Fruit fly (Drosophila melanogaster) whole organism, embryonic: Measurements from ENCODE around the gene pall.

Experiments
- ATbp ChIP-seq: fragments of 200-800 bp; sonication (Bioruptor generic); optimal IDR thresholded peaks from 2 replicates; lab custom pipeline; 2017; ENCODE audit warnings: missing biosample characterization, mild to moderate bottlenecking, missing genetic modification characterization, missing genetic modification reagents
- Ada2b ChIP-seq: fragments of 200-800 bp; sonication (Bioruptor generic); IDR thresholded peaks from 2 replicates; pipeline ENCODE4 v1.3.6; 2022; ENCODE audit warnings: missing biosample characterization, missing genetic modification characterization
- Atf3 ChIP-seq: fragments of 200-800 bp; sonication (Bioruptor generic); optimal IDR thresholded peaks from 3 replicates; lab custom pipeline; 2016; ENCODE audit warnings: missing biosample characterization, missing genetic modification characterization
- Atf6 ChIP-seq: fragments of 200-800 bp; sonication (Bioruptor generic); IDR thresholded peaks from 2 replicates; pipeline ENCODE4 v1.3.6; 2022; ENCODE audit warnings: missing biosample characterization, missing genetic modification characterization
- CG10321 ChIP-seq: fragments of 200-800 bp; sonication (Bioruptor generic); IDR thresholded peaks from 2 replicates; pipeline ENCODE4 v1.3.6; 2022; ENCODE audit warnings: missing biosample characterization, missing genetic modification characterization
- CG10979 ChIP-seq: fragments of 200-800 bp; sonication (Bioruptor generic); optimal IDR thresholded peaks from 2 replicates; lab custom pipeline; 2018; ENCODE audit warnings: missing biosample characterization, mild to moderate bottlenecking, missing genetic modification characterization, moderate library complexity
- CG11723 ChIP-seq: fragments of 200-800 bp; sonication (Bioruptor generic); optimal IDR thresholded peaks from 2 replicates; lab custom pipeline; 2017; ENCODE audit warnings: missing biosample characterization, mild to moderate bottlenecking, missing genetic modification characterization
- CG12104 ChIP-seq: fragments of 200-800 bp; sonication (Bioruptor generic); optimal IDR thresholded peaks from 3 replicates; lab custom pipeline; 2016; ENCODE audit warnings: missing biosample characterization, missing genetic modification characterization
- CG12744 ChIP-seq: fragments of 200-800 bp; sonication (Bioruptor generic); optimal IDR thresholded peaks from 2 replicates; lab custom pipeline; 2016; ENCODE audit warnings: missing biosample characterization, missing genetic modification characterization
- CG13296 ChIP-seq: fragments of 200-800 bp; sonication (Bioruptor generic); optimal IDR thresholded peaks from 3 replicates; lab custom pipeline; 2018; ENCODE audit warnings: missing biosample characterization, mild to moderate bottlenecking, missing genetic modification characterization
- CG13894 ChIP-seq: fragments of 200-800 bp; sonication (Bioruptor generic); optimal IDR thresholded peaks from 3 replicates; lab custom pipeline; 2018; ENCODE audit warnings: missing biosample characterization, mild to moderate bottlenecking, missing genetic modification characterization, moderate library complexity
- CG14667 ChIP-seq: fragments of 200-800 bp; sonication (Bioruptor generic); IDR thresholded peaks from 2 replicates; pipeline ENCODE4 v1.3.6; 2022; ENCODE audit warnings: missing biosample characterization, missing genetic modification characterization
- CG16815 ChIP-seq: fragments of 200-800 bp; sonication (Bioruptor generic); optimal IDR thresholded peaks from 3 replicates; lab custom pipeline; 2017; ENCODE audit warnings: missing biosample characterization, mild to moderate bottlenecking, missing genetic modification characterization
- CG18599 ChIP-seq: fragments of 200-800 bp; sonication (Bioruptor generic); optimal IDR thresholded peaks from 3 replicates; lab custom pipeline; 2017; ENCODE audit warnings: missing biosample characterization, missing genetic modification characterization, mild to moderate bottlenecking, moderate library complexity, missing genetic modification reagents
- CG18619 ChIP-seq: fragments of 200-800 bp; sonication (Bioruptor generic); optimal IDR thresholded peaks from 3 replicates; lab custom pipeline; 2017; ENCODE audit warnings: missing biosample characterization, mild to moderate bottlenecking, missing genetic modification characterization
- CG33213 ChIP-seq: fragments of 200-800 bp; sonication (Bioruptor generic); optimal IDR thresholded peaks from 3 replicates; lab custom pipeline; 2016; ENCODE audit warnings: missing biosample characterization, missing genetic modification characterization
- CG3838 ChIP-seq: fragments of 200-800 bp; sonication (Bioruptor generic); optimal IDR thresholded peaks from 3 replicates; lab custom pipeline; 2016; ENCODE audit warnings: missing biosample characterization, missing genetic modification characterization
- CG4617 ChIP-seq: fragments of 200-800 bp; sonication (Bioruptor generic); optimal IDR thresholded peaks from 3 replicates; lab custom pipeline; 2016; ENCODE audit warnings: missing biosample characterization, missing genetic modification characterization, borderline replicate concordance
- CG5245 ChIP-seq: fragments of 200-800 bp; sonication (Bioruptor generic); optimal IDR thresholded peaks from 3 replicates; lab custom pipeline; 2016; ENCODE audit warnings: missing biosample characterization, missing genetic modification characterization
- CG7372 ChIP-seq: fragments of 200-800 bp; sonication (Bioruptor generic); IDR thresholded peaks from 2 replicates; pipeline ENCODE4 v1.3.6; 2022; ENCODE audit warnings: missing biosample characterization, missing genetic modification characterization
- CG7928 ChIP-seq: fragments of 200-800 bp; sonication (Bioruptor generic); optimal IDR thresholded peaks from 2 replicates; lab custom pipeline; 2017; ENCODE audit warnings: missing biosample characterization, mild to moderate bottlenecking, missing genetic modification characterization
- CG8478 ChIP-seq: fragments of >200 bp; optimal IDR thresholded peaks from 2 replicates; lab custom pipeline; 2018
- CG8944 ChIP-seq: fragments of 200-800 bp; sonication (Bioruptor generic); optimal IDR thresholded peaks from 3 replicates; lab custom pipeline; 2016; ENCODE audit warnings: missing biosample characterization, missing genetic modification characterization
- CG9932 ChIP-seq: fragments of 200-800 bp; sonication (Bioruptor generic); IDR thresholded peaks from 2 replicates; pipeline ENCODE4 v1.3.6; 2022; ENCODE audit warnings: missing biosample characterization, missing genetic modification characterization
- Chrac-16 ChIP-seq: fragments of 200-800 bp; sonication (Bioruptor generic); optimal IDR thresholded peaks from 3 replicates; lab custom pipeline; 2016; ENCODE audit warnings: missing biosample characterization, missing genetic modification characterization
- Drgx ChIP-seq: fragments of 200-800 bp; sonication (Bioruptor generic); IDR thresholded peaks from 2 replicates; pipeline ENCODE4 v1.3.6; 2022; ENCODE audit warnings: missing biosample characterization, missing genetic modification characterization
- E2f2 ChIP-seq: fragments of 200-800 bp; sonication (Bioruptor generic); IDR thresholded peaks from 2 replicates; pipeline ENCODE4 v1.3.6; 2022; ENCODE audit warnings: missing biosample characterization, missing genetic modification characterization
- HLH3B ChIP-seq: fragments of 200-800 bp; sonication (Bioruptor generic); IDR thresholded peaks from 2 replicates; pipeline ENCODE4 v1.3.6; 2022; ENCODE audit warnings: missing biosample characterization, missing genetic modification characterization
- HLHmδ ChIP-seq: fragments of 200-800 bp; sonication (Bioruptor generic); optimal IDR thresholded peaks from 2 replicates; lab custom pipeline; 2018; ENCODE audit warnings: missing biosample characterization, mild to moderate bottlenecking, missing genetic modification characterization, moderate library complexity
- Hey ChIP-seq: fragments of 200-800 bp; sonication (Bioruptor generic); optimal IDR thresholded peaks from 3 replicates; lab custom pipeline; 2018; ENCODE audit warnings: missing biosample characterization, mild to moderate bottlenecking, missing genetic modification characterization
- HmgD ChIP-seq: fragments of 200-800 bp; sonication (Bioruptor generic); optimal IDR thresholded peaks from 3 replicates; lab custom pipeline; 2016; ENCODE audit warnings: missing biosample characterization, missing genetic modification characterization
- HmgZ ChIP-seq: fragments of 200-800 bp; sonication (Bioruptor generic); optimal IDR thresholded peaks from 2 replicates; lab custom pipeline; 2018; ENCODE audit warnings: missing biosample characterization, mild to moderate bottlenecking, missing genetic modification characterization
- PHDP ChIP-seq: fragments of 200-800 bp; sonication (Bioruptor generic); optimal IDR thresholded peaks from 3 replicates; lab custom pipeline; 2018; ENCODE audit warnings: missing biosample characterization, mild to moderate bottlenecking, missing genetic modification characterization, moderate library complexity
- dimm ChIP-seq: fragments of 200-800 bp; sonication (Bioruptor generic); IDR thresholded peaks from 2 replicates; pipeline ENCODE4 v1.3.6; 2022; ENCODE audit warnings: missing biosample characterization, missing genetic modification characterization
- emc ChIP-seq: fragments of 200-800 bp; sonication (Bioruptor generic); optimal IDR thresholded peaks from 2 replicates; lab custom pipeline; 2016; ENCODE audit warnings: missing biosample characterization, missing genetic modification characterization
- ems ChIP-seq: fragments of 200-800 bp; sonication (Bioruptor generic); optimal IDR thresholded peaks from 3 replicates; lab custom pipeline; 2016; ENCODE audit warnings: missing biosample characterization, missing genetic modification characterization
- esg ChIP-seq: fragments of 200-800 bp; sonication (Bioruptor generic); conservative IDR thresholded peaks from 2 replicates; pipeline ENCODE4 v1.3.6; 2022; ENCODE audit warnings: missing biosample characterization, missing genetic modification characterization
- eve ChIP-seq, 2 experiments: fragments of >200 bp; optimal IDR thresholded peaks; 2 replicates each; lab custom pipeline; 2017; ENCODE audit warnings: missing biosample characterization in 2 of 2, missing genetic modification characterization in 2 of 2
- fd3F ChIP-seq: fragments of 200-800 bp; sonication (Bioruptor generic); optimal IDR thresholded peaks from 2 replicates; lab custom pipeline; 2018; ENCODE audit warnings: missing biosample characterization, mild to moderate bottlenecking, missing genetic modification characterization, moderate library complexity
- fru ChIP-seq: fragments of >200 bp; optimal IDR thresholded peaks from 2 replicates; lab custom pipeline; 2017
- inv ChIP-seq: fragments of 200-800 bp; sonication (Bioruptor generic); IDR thresholded peaks from 2 replicates; pipeline ENCODE4 v1.3.6; 2022; ENCODE audit warnings: missing biosample characterization, missing genetic modification characterization; ENCODE audit not compliant: partially characterized antibody
- jumu ChIP-seq: fragments of 200-800 bp; sonication (Bioruptor generic); optimal IDR thresholded peaks from 3 replicates; lab custom pipeline; 2016; ENCODE audit warnings: missing biosample characterization, missing genetic modification characterization
- kay ChIP-seq: fragments of 200-800 bp; sonication (Bioruptor generic); optimal IDR thresholded peaks from 2 replicates; lab custom pipeline; 2016; ENCODE audit warnings: missing biosample characterization, missing genetic modification characterization
- otp ChIP-seq: fragments of 200-800 bp; sonication (Bioruptor generic); IDR thresholded peaks from 3 replicates; pipeline ENCODE4, ENCODE4 v1.3.6; 2022; ENCODE audit warnings: missing biosample characterization, missing genetic modification characterization
- salm ChIP-seq: fragments of 200-800 bp; sonication (Bioruptor generic); optimal IDR thresholded peaks from 2 replicates; lab custom pipeline; 2018; ENCODE audit warnings: missing biosample characterization, mild to moderate bottlenecking, missing genetic modification characterization
- scrt ChIP-seq: fragments of 200-800 bp; sonication (Bioruptor generic); optimal IDR thresholded peaks from 2 replicates; lab custom pipeline; 2018; ENCODE audit warnings: missing biosample characterization, mild to moderate bottlenecking, missing genetic modification characterization, moderate library complexity
- ttk ChIP-seq: fragments of 200-800 bp; sonication (Bioruptor generic); IDR thresholded peaks from 2 replicates; pipeline ENCODE4 v2.1.2; 2022; ENCODE audit warnings: missing biosample characterization, missing genetic modification characterization
- usp ChIP-seq: fragments of >200 bp; optimal IDR thresholded peaks from 2 replicates; lab custom pipeline; 2017; ENCODE audit warnings: missing biosample characterization, missing genetic modification characterization
- vvl ChIP-seq: fragments of 200-800 bp; sonication (Bioruptor generic); IDR thresholded peaks from 2 replicates; pipeline ENCODE4 v1.3.6; 2022; ENCODE audit warnings: missing biosample characterization, missing genetic modification characterization

pall gene

DNA sequence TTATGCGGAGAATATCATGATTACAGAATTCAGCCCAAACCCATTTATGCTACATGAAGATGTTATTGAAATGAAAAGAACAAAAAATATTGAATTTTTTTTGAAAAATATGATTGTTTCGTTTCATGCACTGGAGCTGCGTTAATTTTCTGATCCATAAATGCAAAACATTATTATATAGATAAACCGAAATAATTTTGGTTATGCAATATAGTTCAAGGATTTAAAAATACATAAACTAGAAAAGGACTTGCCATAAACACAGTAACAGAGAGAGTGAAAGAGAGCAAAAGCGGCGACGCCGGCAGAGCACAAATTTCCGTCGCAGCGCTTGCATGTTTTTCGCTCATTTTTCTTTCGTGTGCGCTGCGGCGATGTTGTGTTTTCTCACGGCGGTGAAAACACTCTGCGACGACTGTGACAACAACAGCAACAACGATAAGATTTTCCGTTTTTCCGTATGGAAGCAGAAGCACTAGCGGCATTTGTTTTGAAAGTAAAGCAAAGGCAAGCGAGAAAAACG lies 25.3 kb downstream of the pall start (continued):
- peak; percentile 64 for TF ChIP-seq Ada2b
- TF ChIP-seq CG7372, result peak; percentile 71; the same call in 1 of the 2 replicates
- peak; percentile 90 for TF ChIP-seq scrt (GFP tag; lab: Kevin White, UChicago)
- TF ChIP-seq Chrac-16 (GFP tag; lab: Kevin White, UChicago), result peak; percentile 65
- TF ChIP-seq HLH3B (GFP tag; lab: Robert Waterston, UW), result peak; percentile 73
- no peak for TF ChIP-seq eve (GFP tag; optimal IDR thresholded peaks at IDR 0.05; lab: Kevin White, UChicago)
- peak; percentile 89 for TF ChIP-seq salm (tag; lab: Kevin White, UChicago)
- 0 out of 2 replicates have a peak, but pooled peaks have one; percentile 22 for TF ChIP-seq CG14667 (GFP tag; lab: Robert Waterston, UW)
- no peak for TF ChIP-seq dimm (GFP tag; lab: Robert Waterston, UW)

DNA sequence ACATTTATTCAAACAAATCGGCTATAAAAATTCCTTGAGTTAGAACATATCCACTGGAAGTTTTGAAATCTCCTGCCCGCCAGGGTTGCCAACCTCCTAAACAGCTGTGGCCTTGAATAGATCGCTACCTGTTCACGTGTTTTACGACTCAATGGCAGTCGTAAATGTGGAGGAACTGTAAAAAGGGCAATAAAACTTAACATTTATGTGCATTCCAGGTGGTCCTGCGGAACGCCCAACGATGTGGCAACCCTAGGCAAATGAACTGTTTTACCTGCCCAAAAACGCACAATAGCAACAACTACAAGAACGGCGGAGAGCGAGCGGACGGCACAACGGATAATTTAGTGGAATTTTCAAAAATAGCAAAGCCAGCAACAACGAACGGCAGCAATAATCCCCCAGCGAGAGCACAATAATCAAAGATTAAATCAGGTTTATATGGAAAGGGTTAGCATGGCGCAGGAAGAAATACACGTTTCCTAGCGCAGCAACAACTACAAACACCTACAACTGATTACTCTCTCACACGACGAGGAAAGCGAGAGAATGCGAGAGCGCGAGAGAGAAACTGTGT lies 25.8 kb downstream of the pall start:
- TF ChIP-seq emc (GFP tag; lab: Kevin White, UChicago), result no peak
- TF ChIP-seq CG12104 (GFP tag; lab: Kevin White, UChicago), result no peak
- TF ChIP-seq CG8944 (GFP tag; lab: Kevin White, UChicago), result no peak
- no peak for TF ChIP-seq CG18599
- no peak for TF ChIP-seq salm (tag; lab: Kevin White, UChicago)
- no peak for TF ChIP-seq kay (GFP tag; lab: Kevin White, UChicago)
- TF ChIP-seq CG3838, result no peak
- TF ChIP-seq CG8478, result no peak
- peak; percentile 32 for TF ChIP-seq HLHmδ (GFP tag; lab: Kevin White, UChicago)
- peak; percentile 58 for TF ChIP-seq jumu
- TF ChIP-seq CG12744 (GFP tag; lab: Kevin White, UChicago), result no peak
- no peak for TF ChIP-seq fd3F (GFP tag; lab: Kevin White, UChicago)
- TF ChIP-seq ATbp, result no peak
- 0 out of 2 replicates have a peak, but pooled peaks have one; percentile 28 for TF ChIP-seq esg (GFP tag; lab: Robert Waterston, UW)
- peak; percentile 15; the same call in 1 of the 2 replicates for TF ChIP-seq Drgx (GFP tag; lab: Robert Waterston, UW)
- TF ChIP-seq Hey (tag; lab: Kevin White, UChicago), result no peak
- TF ChIP-seq CG7928 (GFP tag; lab: Kevin White, UChicago), result no peak
- no peak for TF ChIP-seq usp (GFP tag; lab: Kevin White, UChicago)
- TF ChIP-seq CG10321 (GFP tag; lab: Robert Waterston, UW), result no peak
- TF ChIP-seq ems (GFP tag; lab: Kevin White, UChicago), result peak; percentile 17
- 0 out of 2 replicates have a peak, but pooled peaks have one; percentile 14 for TF ChIP-seq ttk
- no peak for TF ChIP-seq fru
- TF ChIP-seq HmgZ (tag; lab: Kevin White, UChicago), result peak; percentile 19
- TF ChIP-seq CG33213, result peak; percentile 29
- no peak for TF ChIP-seq CG4617 (GFP tag; lab: Kevin White, UChicago)
- TF ChIP-seq CG13894 (tag; lab: Kevin White, UChicago), result no peak
- TF ChIP-seq E2f2 (GFP tag; lab: Robert Waterston, UW), result no peak; the same call in 1 of the 2 replicates
- TF ChIP-seq CG16815 (GFP tag; lab: Kevin White, UChicago), result no peak
- no peak for TF ChIP-seq Atf3 (GFP tag; lab: Kevin White, UChicago)
- TF ChIP-seq PHDP (tag; lab: Kevin White, UChicago), result peak; percentile 2
- peak; percentile 36 for TF ChIP-seq Atf6 (GFP tag; lab: Robert Waterston, UW)
- no peak for TF ChIP-seq CG13296 (GFP tag; lab: Kevin White, UChicago)
- no peak for TF ChIP-seq inv (GFP tag; lab: Robert Waterston, UW)
- no peak for TF ChIP-seq CG5245
- TF ChIP-seq CG10979, result no peak
- TF ChIP-seq CG9932 (GFP tag; lab: Robert Waterston, UW), result peak; percentile 20; the same call in 1 of the 2 replicates
- TF ChIP-seq CG18619 (GFP tag; lab: Kevin White, UChicago), result no peak
- no peak for TF ChIP-seq CG11723 (GFP tag; lab: Kevin White, UChicago)
- TF ChIP-seq vvl, result no peak; the same call in 1 of the 2 replicates
- peak; percentile 42; the same call in 2 of the 3 replicates for TF ChIP-seq otp (GFP tag; lab: Robert Waterston, UW)
- no peak for TF ChIP-seq HmgD (GFP tag; lab: Kevin White, UChicago)
- TF ChIP-seq HLH3B (GFP tag; lab: Robert Waterston, UW), result no peak
